Fruit fly (Drosophila melanogaster): ENCODE measurements around the gene CG17078.

Gene CG17078

dm6 chr2L:249048-249825 is 28.8 kb downstream of the CG17078 start (continued):
- TF ChIP-seq CG7357 (GFP tag; IDR thresholded peaks at IDR 0.05) (no peak), ap (GFP tag; IDR thresholded peaks at IDR 0.05) (no peak), CG3726 (GFP tag; IDR thresholded peaks at IDR 0.05) (no peak), org-1 (GFP tag; optimal IDR thresholded peaks at IDR 0.05) (no peak), dmrt99B (tag; optimal IDR thresholded peaks at IDR 0.05) (peak; percentile 13), en (GFP tag; optimal IDR thresholded peaks at IDR 0.05) (no peak), caup (GFP tag; optimal IDR thresholded peaks at IDR 0.05; ENCODE audit: severe bottlenecking) (no peak), bbx (GFP tag; IDR thresholded peaks at IDR 0.05; ENCODE audit: partially characterized antibody) (peak; percentile 10; the same call in 1 of the 2 replicates), sug (tag; optimal IDR thresholded peaks at IDR 0.05) (no peak), CG8290 (GFP tag; optimal IDR thresholded peaks at IDR 0.05) (no peak), CG8290 (tag; optimal IDR thresholded peaks at IDR 0.05) (no peak), Atf6 (GFP tag; IDR thresholded peaks at IDR 0.05) (peak; percentile 15; the same call in 1 of the 2 replicates), ERR (GFP tag; optimal IDR thresholded peaks at IDR 0.05) (no peak), Doc2 (GFP tag; IDR thresholded peaks at IDR 0.05) (no peak), Six4 (GFP tag; optimal IDR thresholded peaks at IDR 0.05) (no peak), CG6683 (GFP tag; optimal IDR thresholded peaks at IDR 0.05) (no peak), BtbVII (GFP tag; optimal IDR thresholded peaks at IDR 0.05) (no peak), CG2120 (GFP tag; optimal IDR thresholded peaks at IDR 0.05) (no peak), nau (GFP tag; optimal IDR thresholded peaks at IDR 0.05) (no peak), Ada2b (GFP tag; IDR thresholded peaks at IDR 0.05) (no peak), fd96Cb (tag; optimal IDR thresholded peaks at IDR 0.05) (no peak), CG17328 (GFP tag; IDR thresholded peaks at IDR 0.05) (0 out of 2 replicates have a peak, but pooled peaks have one; percentile 22), CG3847 (GFP tag; IDR thresholded peaks at IDR 0.05) (no peak), CG14710 (tag; optimal IDR thresholded peaks at IDR 0.05) (no peak), p53 (GFP tag; optimal IDR thresholded peaks at IDR 0.05) (no peak), CG6813 (GFP tag; optimal IDR thresholded peaks at IDR 0.05) (no peak), CG11723 (GFP tag; optimal IDR thresholded peaks at IDR 0.05) (no peak), CG13775 (GFP tag; optimal IDR thresholded peaks at IDR 0.05) (no peak), Awh (GFP tag; IDR thresholded peaks at IDR 0.05) (no peak), ara (GFP tag; IDR thresholded peaks at IDR 0.05) (no peak), CG4328 (GFP tag; optimal IDR thresholded peaks at IDR 0.05) (no peak), CG3281 (GFP tag; optimal IDR thresholded peaks at IDR 0.05) (no peak), bab2 (GFP tag; optimal IDR thresholded peaks at IDR 0.05) (no peak), z (GFP tag; IDR thresholded peaks at IDR 0.05) (peak; percentile 73; the same call in 2 of the 3 replicates), CG12391 (tag; optimal IDR thresholded peaks at IDR 0.05) (peak; percentile 6), CG31365 (tag; optimal IDR thresholded peaks at IDR 0.05) (no peak), az2 (GFP tag; optimal IDR thresholded peaks at IDR 0.05) (peak; percentile 42), trh (GFP tag; optimal IDR thresholded peaks at IDR 0.05) (no peak), CG16813 (GFP tag; IDR thresholded peaks at IDR 0.05; ENCODE audit: partially characterized antibody) (no peak; the same call in 2 of the 3 replicates), CG43689 (GFP tag; IDR thresholded peaks at IDR 0.05) (no peak), btn (GFP tag; optimal IDR thresholded peaks at IDR 0.05) (no peak), Hand (GFP tag; optimal IDR thresholded peaks at IDR 0.05) (no peak), Opbp (GFP tag; IDR thresholded peaks at IDR 0.05; ENCODE audit: partially characterized antibody) (no peak), Ssrp (tag; optimal IDR thresholded peaks at IDR 0.05) (no peak), ci (GFP tag; IDR thresholded peaks at IDR 0.05) (peak; percentile 55; the same call in 2 of the 3 replicates), Scr (GFP tag; IDR thresholded peaks at IDR 0.05; ENCODE audit: partially characterized antibody) (no peak), CG5180 (GFP tag; optimal IDR thresholded peaks at IDR 0.05) (no peak), CG33213 (GFP tag; optimal IDR thresholded peaks at IDR 0.05) (no peak), CG9437 (GFP tag; optimal IDR thresholded peaks at IDR 0.05) (no peak), pnt (GFP tag; optimal IDR thresholded peaks at IDR 0.05) (no peak)
